Fruit fly (Drosophila melanogaster): ENCODE measurements around the gene CG8668.

DNA sequence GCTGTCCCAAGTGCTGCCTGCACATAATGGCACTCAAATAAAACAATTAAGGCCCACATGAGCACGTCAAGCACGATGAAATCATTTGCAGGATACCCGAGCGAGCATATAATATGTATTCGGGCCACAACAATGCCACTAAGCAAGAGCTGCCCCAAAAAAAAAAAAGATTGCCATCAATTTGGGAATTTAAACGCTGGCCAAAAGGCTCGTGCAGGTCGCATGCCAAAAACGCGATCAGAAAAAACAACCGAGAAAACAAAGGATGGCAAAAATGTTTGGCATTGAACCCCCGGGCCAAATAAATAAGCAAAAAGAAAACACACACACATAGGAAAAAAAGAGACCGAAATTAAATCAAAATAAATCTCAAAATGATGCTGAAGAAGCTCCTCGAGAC lies 16.0 kb downstream of the CG8668 start:
- TF ChIP-seq h (optimal IDR thresholded peaks at IDR 0.05) (no peak), Myc (optimal IDR thresholded peaks at IDR 0.05) (no peak), Sin3A (optimal IDR thresholded peaks at IDR 0.05) (no peak), psq (optimal IDR thresholded peaks at IDR 0.05) (no peak), insv (optimal IDR thresholded peaks at IDR 0.05) (no peak), ttk (optimal IDR thresholded peaks at IDR 0.05) (no peak)
